Worm (Caenorhabditis elegans) whole organism, mixed stage, embryonic: ENCODE results near the gene F59F3.6.
A peak's percentile ranks its signal among the peaks of the same experiment; 100 is the strongest.

Experiments
- blmp-1 ChIP-seq: fragments of 150-350 bp; optimal IDR thresholded peaks from 2 replicates; lab custom pipeline; 2014; ENCODE audit warnings: missing biosample characterization, missing genetic modification characterization
- ceh-39 ChIP-seq: fragments of 150-350 bp; optimal IDR thresholded peaks from 2 replicates; lab custom pipeline; 2014; ENCODE audit warnings: missing biosample characterization, missing genetic modification characterization
- ces-1 ChIP-seq: fragments of 150-350 bp; optimal IDR thresholded peaks from 2 replicates; lab custom pipeline; 2014; ENCODE audit warnings: missing biosample characterization, missing genetic modification reagents, missing genetic modification characterization
- lin-13 ChIP-seq: fragments of 150-350 bp; optimal IDR thresholded peaks from 2 replicates; lab custom pipeline; 2014; ENCODE audit warnings: missing biosample characterization, missing genetic modification characterization
- lsy-2 ChIP-seq: fragments of 150-350 bp; optimal IDR thresholded peaks from 2 replicates; lab custom pipeline; 2014; ENCODE audit warnings: missing biosample characterization, missing genetic modification characterization
- mep-1 ChIP-seq: fragments of 150-350 bp; optimal IDR thresholded peaks from 2 replicates; lab custom pipeline; 2017; ENCODE audit warnings: missing biosample characterization, missing genetic modification reagents, missing genetic modification characterization, inconsistent platforms
- nhr-237 ChIP-seq: fragments of 150-350 bp; optimal IDR thresholded peaks from 2 replicates; lab custom pipeline; 2014; ENCODE audit warnings: missing biosample characterization, missing genetic modification characterization
- unc-39 ChIP-seq: fragments of 150-350 bp; optimal IDR thresholded peaks from 2 replicates; lab custom pipeline; 2014; ENCODE audit warnings: missing biosample characterization, missing genetic modification characterization

- TF ChIP-seq lsy-2 (tag; lab: Kevin White, UChicago) = no peak
- no peak for TF ChIP-seq blmp-1
- TF ChIP-seq lin-13 = no peak
- peak; percentile 68 for TF ChIP-seq ces-1 (GFP tag; lab: Kevin White, UChicago)
- no peak for TF ChIP-seq unc-39
- no peak for TF ChIP-seq nhr-237 (tag; lab: Kevin White, UChicago)
- no peak for TF ChIP-seq ceh-39 (tag; lab: Kevin White, UChicago)
- TF ChIP-seq mep-1 (tag; lab: Kevin White, UChicago) = no peak
Measured at ce11 chrX:11031869-11032268, 32.8 kb upstream of the F59F3.6 start.
